Worm (Caenorhabditis elegans): ENCODE data around the gene cav-2.

cav-2 gene

ce11 chrV:13568533-13568932 is 11.6 kb downstream of the cav-2 start, which contains the start of the genes nuaf-1 and bir-2:
TSS of gene nuaf-1 (minus strand) at chrV:13568630.
TSS of gene bir-2 (plus strand) at chrV:13568850.
- TF ChIP-seq unc-62 (GFP tag; optimal IDR thresholded peaks at IDR 0.05) = no peak

ce11 chrV:13571714-13572258 is 14.9 kb downstream of the cav-2 start, which contains the start of gene C50B8.4:
TSS of gene C50B8.4 (plus strand) at chrV:13572012.
- no peak for TF ChIP-seq unc-62 (GFP tag; optimal IDR thresholded peaks at IDR 0.05)

ce11 chrV:13575866-13576265 is 19.0 kb downstream of the cav-2 start:
- TF ChIP-seq unc-62 (GFP tag; optimal IDR thresholded peaks at IDR 0.05) = no peak

- TF ChIP-seq unc-62 (GFP tag; optimal IDR thresholded peaks at IDR 0.05) = no peak
Observed at ce11 chrV:13576828-13577227, 19.9 kb downstream of the cav-2 start.

- TF ChIP-seq unc-62 (GFP tag; optimal IDR thresholded peaks at IDR 0.05) = no peak
Observed at ce11 chrV:13577463-13577862, 20.6 kb downstream of the cav-2 start.

ce11 chrV:13578637-13579036 is 21.7 kb downstream of the cav-2 start, which contains the start of gene C50B8.6:
TSS of gene C50B8.6 (plus strand) at chrV:13578972.
- no peak for TF ChIP-seq unc-62 (GFP tag; optimal IDR thresholded peaks at IDR 0.05)

ce11 chrV:13580696-13581095 is 23.8 kb downstream of the cav-2 start, which contains the start of gene C50B8.5:
TSS of gene C50B8.5 (plus strand) at chrV:13580968.
- TF ChIP-seq unc-62 (GFP tag; optimal IDR thresholded peaks at IDR 0.05) = no peak

ce11 chrV:13584484-13584883 is 27.6 kb downstream of the cav-2 start, which contains the start of gene F53F4.1:
TSS of gene F53F4.1 (plus strand) at chrV:13584784.
- TF ChIP-seq unc-62 (GFP tag; optimal IDR thresholded peaks at IDR 0.05) = no peak

- TF ChIP-seq unc-62 (GFP tag; optimal IDR thresholded peaks at IDR 0.05) = no peak
Observed at ce11 chrV:13587902-13588301, 31.0 kb downstream of the cav-2 start, which contains the start of gene F53F4.17. TSS of gene F53F4.17 (plus strand) at chrV:13588202.

- no peak for TF ChIP-seq unc-62 (GFP tag; optimal IDR thresholded peaks at IDR 0.05)
Observed at ce11 chrV:13589494-13590176, 32.7 kb downstream of the cav-2 start, which contains the start of the genes F53F4.2 and F53F4.18. TSS of gene F53F4.2 (minus strand) at chrV:13589594. TSS of gene F53F4.18 (plus strand) at chrV:13590126.

- no peak for TF ChIP-seq unc-62 (GFP tag; optimal IDR thresholded peaks at IDR 0.05)
Observed at ce11 chrV:13591504-13592174, 34.7 kb downstream of the cav-2 start, which contains the start of gene tbcb-1. TSS of gene tbcb-1 (plus strand) at chrV:13592124.

ce11 chrV:13593083-13593482 is 36.2 kb downstream of the cav-2 start, which contains the start of gene F53F4.4:
TSS of gene F53F4.4 (plus strand) at chrV:13593383.
- TF ChIP-seq unc-62 (GFP tag; optimal IDR thresholded peaks at IDR 0.05) = no peak

- no peak for TF ChIP-seq unc-62 (GFP tag; optimal IDR thresholded peaks at IDR 0.05)
Observed at ce11 chrV:13598370-13598769, 41.5 kb downstream of the cav-2 start.

ce11 chrV:13600882-13601281 is 44.0 kb downstream of the cav-2 start, which contains the start of gene rdy-2:
TSS of gene rdy-2 (minus strand) at chrV:13600982.
- no peak for TF ChIP-seq unc-62 (GFP tag; optimal IDR thresholded peaks at IDR 0.05)

ce11 chrV:13606651-13607242 is 49.8 kb downstream of the cav-2 start, which contains the start of gene fmo-4:
TSS of gene fmo-4 (minus strand) at chrV:13606701.
- no peak for TF ChIP-seq unc-62 (GFP tag; optimal IDR thresholded peaks at IDR 0.05)

ce11 chrV:13608486-13608885 is 51.6 kb downstream of the cav-2 start:
- no peak for TF ChIP-seq unc-62 (GFP tag; optimal IDR thresholded peaks at IDR 0.05)
